Worm (Caenorhabditis elegans) whole organism, mixed stage, embryonic: ENCODE measurements around the gene cct-8.
A peak's percentile ranks its signal among the peaks of the same experiment; 100 is the strongest.

Experiments
- M03D4.4 ChIP-seq: sonication (generic microtip); optimal IDR thresholded peaks from 2 replicates; lab custom pipeline; 2017; ENCODE audit warnings: mild to moderate bottlenecking, missing genetic modification characterization, missing compliant biosample characterization
- bed-3 ChIP-seq: fragments of 200-800 bp; sonication (Bioruptor generic); optimal IDR thresholded peaks from 3 replicates; lab custom pipeline; 2018; ENCODE audit warnings: mild to moderate bottlenecking, missing genetic modification characterization, moderate library complexity, missing compliant biosample characterization
- ceh-39 ChIP-seq: fragments of 150-350 bp; optimal IDR thresholded peaks from 2 replicates; lab custom pipeline; 2014; ENCODE audit warnings: missing biosample characterization, missing genetic modification characterization
- ceh-43 ChIP-seq: fragments of 200-800 bp; sonication (Bioruptor generic); optimal IDR thresholded peaks from 2 replicates; lab custom pipeline; 2018; ENCODE audit warnings: mild to moderate bottlenecking, missing genetic modification characterization, moderate library complexity, missing compliant biosample characterization
- ceh-83 ChIP-seq: fragments of 200-800 bp; sonication (Bioruptor generic); optimal IDR thresholded peaks from 2 replicates; lab custom pipeline; 2018; ENCODE audit warnings: mild to moderate bottlenecking, missing genetic modification characterization, missing compliant biosample characterization
- ces-1 ChIP-seq: fragments of 150-350 bp; optimal IDR thresholded peaks from 2 replicates; lab custom pipeline; 2014; ENCODE audit warnings: missing biosample characterization, missing genetic modification reagents, missing genetic modification characterization
- drap-1 ChIP-seq: fragments of 200-800 bp; sonication (Bioruptor generic); optimal IDR thresholded peaks from 3 replicates; lab custom pipeline; 2018; ENCODE audit warnings: mild to moderate bottlenecking, missing genetic modification characterization, missing compliant biosample characterization
- elt-1 ChIP-seq: sonication (generic microtip); optimal IDR thresholded peaks from 2 replicates; lab custom pipeline; 2017; ENCODE audit warnings: missing genetic modification characterization, mild to moderate bottlenecking, missing compliant biosample characterization, antibody characterized with exemption, moderate library complexity, borderline replicate concordance; ENCODE audit not compliant: insufficient read depth
- elt-3 ChIP-seq: fragments of 150-350 bp; optimal IDR thresholded peaks from 2 replicates; lab custom pipeline; 2014; ENCODE audit warnings: missing biosample characterization, missing genetic modification characterization
- flh-1 ChIP-seq: fragments of 200-800 bp; sonication (Bioruptor generic); optimal IDR thresholded peaks from 2 replicates; lab custom pipeline; 2018; ENCODE audit warnings: mild to moderate bottlenecking, missing genetic modification characterization, moderate library complexity, missing compliant biosample characterization
- ham-2 ChIP-seq: fragments of 200-800 bp; sonication (Bioruptor generic); optimal IDR thresholded peaks from 2 replicates; lab custom pipeline; 2018; ENCODE audit warnings: mild to moderate bottlenecking, missing genetic modification characterization, missing compliant biosample characterization
- hlh-1 ChIP-seq: fragments of 150-350 bp; optimal IDR thresholded peaks from 2 replicates; lab custom pipeline; 2014; ENCODE audit warnings: missing biosample characterization, missing genetic modification reagents, missing genetic modification characterization
- lin-13 ChIP-seq: fragments of 150-350 bp; optimal IDR thresholded peaks from 2 replicates; lab custom pipeline; 2014; ENCODE audit warnings: missing biosample characterization, missing genetic modification characterization
- lin-32 ChIP-seq: fragments of 200-800 bp; sonication (Bioruptor generic); optimal IDR thresholded peaks from 2 replicates; lab custom pipeline; 2018; ENCODE audit warnings: mild to moderate bottlenecking, missing genetic modification characterization, missing compliant biosample characterization
- lsy-2 ChIP-seq: fragments of 150-350 bp; optimal IDR thresholded peaks from 2 replicates; lab custom pipeline; 2014; ENCODE audit warnings: missing biosample characterization, missing genetic modification characterization
- mab-5 ChIP-seq: fragments of 150-350 bp; optimal IDR thresholded peaks from 2 replicates; lab custom pipeline; 2014; ENCODE audit warnings: missing biosample characterization, missing genetic modification characterization
- mls-2 ChIP-seq: sonication (generic microtip); optimal IDR thresholded peaks from 2 replicates; lab custom pipeline; 2016; ENCODE audit warnings: mild to moderate bottlenecking, missing genetic modification characterization, moderate library complexity, missing compliant biosample characterization
- nhr-12 ChIP-seq: fragments of 150-350 bp; optimal IDR thresholded peaks from 2 replicates; lab custom pipeline; 2014; ENCODE audit warnings: missing biosample characterization, missing genetic modification characterization
- nhr-2 ChIP-seq: fragments of 150-350 bp; optimal IDR thresholded peaks from 2 replicates; lab custom pipeline; 2014; ENCODE audit warnings: missing biosample characterization, missing genetic modification characterization
- nhr-237 ChIP-seq: fragments of 150-350 bp; optimal IDR thresholded peaks from 2 replicates; lab custom pipeline; 2014; ENCODE audit warnings: missing biosample characterization, missing genetic modification characterization
- nhr-28 ChIP-seq: fragments of 150-350 bp; optimal IDR thresholded peaks from 2 replicates; lab custom pipeline; 2014; ENCODE audit warnings: missing biosample characterization, missing genetic modification characterization
- nhr-76 ChIP-seq: sonication (generic microtip); optimal IDR thresholded peaks from 2 replicates; lab custom pipeline; 2017; ENCODE audit warnings: missing biosample characterization, missing genetic modification characterization
- pha-4 ChIP-seq: fragments of 150-350 bp; optimal IDR thresholded peaks from 2 replicates; lab custom pipeline; 2018; ENCODE audit warnings: missing biosample characterization, missing genetic modification reagents, missing genetic modification characterization
- sem-2 ChIP-seq: fragments of 200-800 bp; sonication (Bioruptor generic); optimal IDR thresholded peaks from 2 replicates; lab custom pipeline; 2018; ENCODE audit warnings: mild to moderate bottlenecking, missing genetic modification characterization, missing compliant biosample characterization
- sptf-1 ChIP-seq: sonication (generic microtip); optimal IDR thresholded peaks from 2 replicates; lab custom pipeline; 2017; ENCODE audit warnings: mild to moderate bottlenecking, missing genetic modification characterization, moderate library complexity, missing compliant biosample characterization
- tbx-8 ChIP-seq: fragments of 200-800 bp; sonication (Bioruptor generic); optimal IDR thresholded peaks from 2 replicates; lab custom pipeline; 2018; ENCODE audit warnings: mild to moderate bottlenecking, missing genetic modification characterization, moderate library complexity, missing compliant biosample characterization
- unc-120 ChIP-seq: sonication (generic microtip); optimal IDR thresholded peaks from 2 replicates; lab custom pipeline; 2017; ENCODE audit warnings: missing genetic modification characterization, missing compliant biosample characterization; ENCODE audit not compliant: poor library complexity, severe bottlenecking
- unc-39 ChIP-seq: fragments of 150-350 bp; optimal IDR thresholded peaks from 2 replicates; lab custom pipeline; 2014; ENCODE audit warnings: missing biosample characterization, missing genetic modification characterization
- unc-62 ChIP-seq: fragments of 150-350 bp; optimal IDR thresholded peaks from 2 replicates; lab custom pipeline; 2014; ENCODE audit warnings: missing biosample characterization, missing genetic modification reagents, missing genetic modification characterization
- zip-8 ChIP-seq: fragments of 150-350 bp; optimal IDR thresholded peaks from 2 replicates; lab custom pipeline; 2014; ENCODE audit warnings: missing biosample characterization, missing genetic modification characterization
- ztf-11 ChIP-seq: fragments of 150-350 bp; optimal IDR thresholded peaks from 2 replicates; lab custom pipeline; 2014; ENCODE audit warnings: missing biosample characterization, missing genetic modification characterization

Gene cct-8

ce11 chrIV:1118566-1118965, 24.8 kb upstream of the cct-8 start, which contains the start of gene srx-13:
Gene srx-13 (minus strand): TSS chrIV:1118666.
- no peak for TF ChIP-seq lsy-2 (tag; lab: Kevin White, UChicago)
- no peak for TF ChIP-seq elt-1 (tag; lab: Kevin White, UChicago)
- TF ChIP-seq ceh-43, result no peak
- no peak for TF ChIP-seq sem-2 (GFP tag; lab: Kevin White, UChicago)
- no peak for TF ChIP-seq ztf-11
- TF ChIP-seq lin-32 (GFP tag; lab: Kevin White, UChicago), result no peak
- TF ChIP-seq unc-39, result no peak
- no peak for TF ChIP-seq sptf-1
- no peak for TF ChIP-seq nhr-12
- no peak for TF ChIP-seq nhr-237 (tag; lab: Kevin White, UChicago)
- TF ChIP-seq elt-3 (tag; lab: Kevin White, UChicago), result no peak
- TF ChIP-seq bed-3, result no peak
- no peak for TF ChIP-seq lin-13
- no peak for TF ChIP-seq nhr-28
- no peak for TF ChIP-seq drap-1 (GFP tag; lab: Kevin White, UChicago)
- TF ChIP-seq flh-1, result no peak
- TF ChIP-seq ham-2 (GFP tag; lab: Kevin White, UChicago), result no peak
- no peak for TF ChIP-seq unc-120 (tag; lab: Kevin White, UChicago)
- TF ChIP-seq zip-8 (tag; lab: Kevin White, UChicago), result no peak
- no peak for TF ChIP-seq tbx-8

DNA sequence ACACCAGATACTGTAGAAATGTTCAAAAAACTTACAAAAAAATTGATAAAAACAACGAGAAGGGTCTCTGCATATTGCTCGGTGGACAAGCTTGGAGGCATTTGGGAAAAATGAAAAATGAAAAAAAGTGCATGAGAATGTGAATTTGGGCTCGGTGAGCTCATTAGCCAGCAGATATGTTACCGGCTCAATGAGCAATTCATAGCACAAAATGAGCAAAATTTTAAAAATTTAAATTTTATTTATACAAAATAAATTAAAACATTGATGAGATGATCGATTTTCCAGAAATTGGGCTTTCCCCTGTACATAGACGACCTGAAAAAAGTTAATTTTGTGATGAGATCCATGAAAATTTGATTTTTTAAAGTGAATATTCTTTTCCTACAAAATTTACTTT, 19.9 kb upstream of the cct-8 start, which contains the start of gene srx-14:
srx-14 (minus strand) TSS at position 101 of the 400 bp plus-strand sequence.
- no peak for TF ChIP-seq sem-2 (GFP tag; lab: Kevin White, UChicago)
- no peak for TF ChIP-seq ceh-43
- no peak for TF ChIP-seq ces-1 (GFP tag; lab: Kevin White, UChicago)
- no peak for TF ChIP-seq ceh-39 (tag; lab: Kevin White, UChicago)
- TF ChIP-seq unc-120 (tag; lab: Kevin White, UChicago), result no peak
- no peak for TF ChIP-seq lin-13
- TF ChIP-seq sptf-1, result no peak
- no peak for TF ChIP-seq nhr-2 (tag; lab: Kevin White, UChicago)
- no peak for TF ChIP-seq flh-1
- TF ChIP-seq lin-32 (GFP tag; lab: Kevin White, UChicago), result no peak
- no peak for TF ChIP-seq nhr-237 (tag; lab: Kevin White, UChicago)
- no peak for TF ChIP-seq lsy-2 (tag; lab: Kevin White, UChicago)
- TF ChIP-seq nhr-76, result no peak

ce11 chrIV:1110999-1111398, 17.3 kb upstream of the cct-8 start:
- TF ChIP-seq unc-120 (tag; lab: Kevin White, UChicago) (no peak), unc-62 (GFP tag; lab: Kevin White, UChicago) (peak; percentile 15), nhr-76 (no peak), mls-2 (tag; lab: Kevin White, UChicago) (no peak)
- TF ChIP-seq, all 35 proteins: peak for 1

DNA sequence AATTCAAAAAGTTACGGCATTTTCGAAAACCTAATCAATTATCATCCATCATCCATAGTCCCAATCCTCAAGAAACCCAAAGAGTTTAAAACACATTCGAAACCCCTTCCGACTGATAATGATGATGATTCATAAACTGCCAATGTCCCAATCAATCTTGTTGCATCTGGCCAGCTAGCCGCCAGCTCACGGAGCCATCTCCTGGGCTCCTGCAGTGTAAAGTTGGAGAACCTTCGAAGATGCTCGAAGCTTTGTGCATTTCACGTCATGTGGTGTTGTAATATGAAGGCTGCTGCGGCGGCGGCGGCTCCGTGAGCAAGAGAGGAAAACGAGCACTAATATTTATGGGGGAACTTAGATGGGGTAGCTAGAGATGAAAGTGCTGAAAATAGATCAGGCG, 14.3 kb upstream of the cct-8 start:
- TF ChIP-seq sem-2 (GFP tag; lab: Kevin White, UChicago) (no peak), M03D4.4 (peak; percentile 51), hlh-1 (tag; lab: Kevin White, UChicago) (peak; percentile 95), nhr-76 (no peak), nhr-12 (no peak), lsy-2 (tag; lab: Kevin White, UChicago) (peak; percentile 43), mab-5 (tag; lab: Kevin White, UChicago) (peak; percentile 60), sptf-1 (peak; percentile 33), unc-62 (GFP tag; lab: Kevin White, UChicago) (peak; percentile 99), flh-1 (no peak), ceh-83 (no peak), unc-120 (tag; lab: Kevin White, UChicago) (peak; percentile 86)

DNA sequence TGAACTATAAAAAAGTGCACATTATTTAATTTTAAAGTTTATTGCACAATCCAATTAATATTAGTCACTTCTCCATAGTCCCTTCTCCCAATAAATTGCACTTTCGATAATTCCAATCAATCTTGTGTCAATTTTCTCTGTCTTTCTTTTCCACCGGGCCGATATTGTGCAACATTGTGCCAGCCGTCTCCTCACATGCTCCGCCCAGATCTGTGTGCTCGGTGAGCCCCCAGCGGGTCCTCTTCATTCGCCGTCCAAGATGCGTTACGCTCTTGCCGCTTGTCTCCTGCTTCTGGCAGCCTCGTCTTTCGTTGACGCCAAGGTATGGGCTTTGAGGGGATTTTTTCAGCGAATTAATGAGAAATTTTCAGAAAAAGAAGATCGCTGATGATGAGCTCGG, 13.5 kb upstream of the cct-8 start, which contains the start of gene ost-1:
ost-1 (plus strand) TSS at position 207 of the 400 bp plus-strand sequence.
- TF ChIP-seq unc-120 (tag; lab: Kevin White, UChicago), result peak; percentile 78
- no peak for TF ChIP-seq nhr-76
- no peak for TF ChIP-seq elt-1 (tag; lab: Kevin White, UChicago)
- TF ChIP-seq tbx-8, result no peak
- peak; percentile 74 for TF ChIP-seq hlh-1 (tag; lab: Kevin White, UChicago)
- TF ChIP-seq pha-4, result no peak
- TF ChIP-seq unc-62 (GFP tag; lab: Kevin White, UChicago), result peak; percentile 87
- no peak for TF ChIP-seq ceh-43
- no peak for TF ChIP-seq ham-2 (GFP tag; lab: Kevin White, UChicago)
